Fruit fly (Drosophila melanogaster): ENCODE data around the gene Sfp24Bd.

The Sfp24Bd gene

DNA sequence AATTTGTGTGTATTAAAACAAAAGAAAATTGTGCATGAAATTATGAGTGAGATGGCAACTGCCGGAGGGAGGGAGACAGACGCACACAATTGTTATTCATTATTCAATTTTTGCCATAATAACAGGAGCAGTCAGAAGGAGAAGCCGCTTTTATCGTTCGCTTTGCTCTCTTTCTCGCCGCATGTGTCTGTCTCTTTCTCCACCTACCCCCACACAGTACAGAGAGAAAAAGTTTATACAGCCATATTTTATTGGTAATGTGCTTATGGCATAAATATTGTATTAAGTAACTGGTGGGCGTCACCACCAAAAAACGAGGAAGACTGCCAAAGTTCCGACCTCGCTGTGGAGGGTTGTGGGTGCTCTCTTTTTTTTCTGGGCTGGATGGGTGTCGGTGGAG lies 13.6 kb upstream of the Sfp24Bd start (continued):
- TF ChIP-seq Neu2 (GFP tag; optimal IDR thresholded peaks at IDR 0.05; ENCODE audit: borderline replicate concordance) (no peak), ash1 (GFP tag; optimal IDR thresholded peaks at IDR 0.05) (no peak), gem (tag; optimal IDR thresholded peaks at IDR 0.05) (no peak), Atf3 (GFP tag; optimal IDR thresholded peaks at IDR 0.05) (no peak), Sin3A (optimal IDR thresholded peaks at IDR 0.05) (no peak), kni (GFP tag; optimal IDR thresholded peaks at IDR 0.05) (no peak), fd102C (GFP tag; optimal IDR thresholded peaks at IDR 0.05) (no peak), ap (GFP tag; IDR thresholded peaks at IDR 0.05) (no peak), chm (GFP tag; IDR thresholded peaks at IDR 0.05) (no peak), Nf-YB (GFP tag; optimal IDR thresholded peaks at IDR 0.05) (peak; percentile 87), CG1832 (GFP tag; optimal IDR thresholded peaks at IDR 0.05) (peak; percentile 45), CG17328 (GFP tag; IDR thresholded peaks at IDR 0.05) (no peak), sens (GFP tag) (no peak), CG18764 (GFP tag; optimal IDR thresholded peaks at IDR 0.05) (no peak), Deaf1 (tag; optimal IDR thresholded peaks at IDR 0.05) (peak; percentile 34), CG10321 (GFP tag; IDR thresholded peaks at IDR 0.05) (peak; percentile 81), ewg (GFP tag; optimal IDR thresholded peaks at IDR 0.05) (peak; percentile 31), ci (GFP tag; IDR thresholded peaks at IDR 0.05) (no peak), fru (optimal IDR thresholded peaks at IDR 0.05) (no peak), vvl (GFP tag; IDR thresholded peaks at IDR 0.05) (peak; percentile 29; the same call in 1 of the 2 replicates), CG17186 (GFP tag; optimal IDR thresholded peaks at IDR 0.05) (no peak), Taf1 (GFP tag; IDR thresholded peaks at IDR 0.05) (no peak), jigr1 (GFP tag; IDR thresholded peaks at IDR 0.05) (no peak), repo (GFP tag; optimal IDR thresholded peaks at IDR 0.05) (no peak), grau (tag; optimal IDR thresholded peaks at IDR 0.05) (no peak), Oaz (GFP tag; IDR thresholded peaks at IDR 0.05) (no peak), al (GFP tag; IDR thresholded peaks at IDR 0.05) (no peak), gsb-n (tag; optimal IDR thresholded peaks at IDR 0.05) (no peak), Hr39 (optimal IDR thresholded peaks at IDR 0.05) (no peak), CG4854 (GFP tag; optimal IDR thresholded peaks at IDR 0.05) (no peak), CG32532 (GFP tag; IDR thresholded peaks at IDR 0.05) (no peak), trh (GFP tag; optimal IDR thresholded peaks at IDR 0.05) (no peak), slbo (GFP tag; IDR thresholded peaks at IDR 0.05) (no peak), lilli (GFP tag; optimal IDR thresholded peaks at IDR 0.05) (no peak), CG11723 (GFP tag; optimal IDR thresholded peaks at IDR 0.05) (no peak), NC2α (GFP tag; optimal IDR thresholded peaks at IDR 0.05) (no peak), C15 (GFP tag; IDR thresholded peaks at IDR 0.05) (no peak)

DNA sequence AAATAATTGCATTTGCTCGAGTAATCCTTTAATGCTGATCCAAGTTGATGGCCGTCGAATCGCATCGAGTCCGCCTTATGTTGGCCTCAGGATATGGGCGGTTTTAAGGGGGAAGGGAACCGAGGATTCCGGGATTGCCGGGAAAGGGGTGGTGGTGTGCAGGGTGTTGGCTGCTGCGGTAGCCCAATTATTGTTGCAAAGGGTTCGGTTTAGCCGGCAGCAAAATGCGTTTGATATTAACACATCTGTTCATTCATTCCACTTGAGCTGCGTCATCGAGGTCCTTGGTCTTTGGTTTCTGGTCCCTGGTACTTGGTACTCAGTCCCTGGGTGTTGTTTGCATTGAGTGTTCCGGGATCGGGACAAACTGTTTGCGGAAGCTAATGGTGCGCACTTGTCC lies 12.4 kb upstream of the Sfp24Bd start:
- peak; percentile 31; the same call in 1 of the 2 replicates for TF ChIP-seq crol (GFP tag; IDR thresholded peaks at IDR 0.05)
- no peak for TF ChIP-seq CG12942 (GFP tag; optimal IDR thresholded peaks at IDR 0.05)
- peak; percentile 57 for TF ChIP-seq pros (GFP tag; optimal IDR thresholded peaks at IDR 0.05)
- TF ChIP-seq Max (GFP tag; optimal IDR thresholded peaks at IDR 0.05) = no peak
- TF ChIP-seq CG10321 (GFP tag; IDR thresholded peaks at IDR 0.05) = no peak
- TF ChIP-seq tap (tag; optimal IDR thresholded peaks at IDR 0.05) = peak; percentile 50
- TF ChIP-seq Mrtf (GFP tag; IDR thresholded peaks at IDR 0.05) = 0 out of 3 replicates have a peak, but pooled peaks have one; percentile 11
- TF ChIP-seq jing (GFP tag; optimal IDR thresholded peaks at IDR 0.05) = no peak
